Worm (Caenorhabditis elegans) whole organism, mixed stage, embryonic: ENCODE measurements around the gene mks-5.

Source experiments
- M03D4.4 ChIP-seq: sonication (generic microtip); optimal IDR thresholded peaks from 2 replicates; lab custom pipeline; 2017; ENCODE audit warnings: mild to moderate bottlenecking, missing genetic modification characterization, missing compliant biosample characterization
- bed-3 ChIP-seq: fragments of 200-800 bp; sonication (Bioruptor generic); optimal IDR thresholded peaks from 3 replicates; lab custom pipeline; 2018; ENCODE audit warnings: mild to moderate bottlenecking, missing genetic modification characterization, moderate library complexity, missing compliant biosample characterization
- blmp-1 ChIP-seq: fragments of 150-350 bp; optimal IDR thresholded peaks from 2 replicates; lab custom pipeline; 2014; ENCODE audit warnings: missing biosample characterization, missing genetic modification characterization
- ceh-39 ChIP-seq: fragments of 150-350 bp; optimal IDR thresholded peaks from 2 replicates; lab custom pipeline; 2014; ENCODE audit warnings: missing biosample characterization, missing genetic modification characterization
- ceh-43 ChIP-seq: fragments of 200-800 bp; sonication (Bioruptor generic); optimal IDR thresholded peaks from 2 replicates; lab custom pipeline; 2018; ENCODE audit warnings: mild to moderate bottlenecking, missing genetic modification characterization, moderate library complexity, missing compliant biosample characterization
- ceh-83 ChIP-seq: fragments of 200-800 bp; sonication (Bioruptor generic); optimal IDR thresholded peaks from 2 replicates; lab custom pipeline; 2018; ENCODE audit warnings: mild to moderate bottlenecking, missing genetic modification characterization, missing compliant biosample characterization
- ces-1 ChIP-seq: fragments of 150-350 bp; optimal IDR thresholded peaks from 2 replicates; lab custom pipeline; 2014; ENCODE audit warnings: missing biosample characterization, missing genetic modification reagents, missing genetic modification characterization
- cnd-1 ChIP-seq: fragments of 200-800 bp; sonication (Bioruptor generic); optimal IDR thresholded peaks from 2 replicates; lab custom pipeline; 2018; ENCODE audit warnings: mild to moderate bottlenecking, missing genetic modification characterization, missing compliant biosample characterization
- elt-1 ChIP-seq: sonication (generic microtip); optimal IDR thresholded peaks from 2 replicates; lab custom pipeline; 2017; ENCODE audit warnings: missing genetic modification characterization, mild to moderate bottlenecking, missing compliant biosample characterization, antibody characterized with exemption, moderate library complexity, borderline replicate concordance; ENCODE audit not compliant: insufficient read depth
- elt-3 ChIP-seq: fragments of 150-350 bp; optimal IDR thresholded peaks from 2 replicates; lab custom pipeline; 2014; ENCODE audit warnings: missing biosample characterization, missing genetic modification characterization
- flh-1 ChIP-seq: fragments of 200-800 bp; sonication (Bioruptor generic); optimal IDR thresholded peaks from 2 replicates; lab custom pipeline; 2018; ENCODE audit warnings: mild to moderate bottlenecking, missing genetic modification characterization, moderate library complexity, missing compliant biosample characterization
- hlh-1 ChIP-seq: fragments of 150-350 bp; optimal IDR thresholded peaks from 2 replicates; lab custom pipeline; 2014; ENCODE audit warnings: missing biosample characterization, missing genetic modification reagents, missing genetic modification characterization
- lin-32 ChIP-seq: fragments of 200-800 bp; sonication (Bioruptor generic); optimal IDR thresholded peaks from 2 replicates; lab custom pipeline; 2018; ENCODE audit warnings: mild to moderate bottlenecking, missing genetic modification characterization, missing compliant biosample characterization
- lsy-2 ChIP-seq: fragments of 150-350 bp; optimal IDR thresholded peaks from 2 replicates; lab custom pipeline; 2014; ENCODE audit warnings: missing biosample characterization, missing genetic modification characterization
- mab-5 ChIP-seq: fragments of 150-350 bp; optimal IDR thresholded peaks from 2 replicates; lab custom pipeline; 2014; ENCODE audit warnings: missing biosample characterization, missing genetic modification characterization
- mep-1 ChIP-seq: fragments of 150-350 bp; optimal IDR thresholded peaks from 2 replicates; lab custom pipeline; 2017; ENCODE audit warnings: missing biosample characterization, missing genetic modification reagents, missing genetic modification characterization, inconsistent platforms
- mls-2 ChIP-seq: sonication (generic microtip); optimal IDR thresholded peaks from 2 replicates; lab custom pipeline; 2016; ENCODE audit warnings: mild to moderate bottlenecking, missing genetic modification characterization, moderate library complexity, missing compliant biosample characterization
- nhr-12 ChIP-seq: fragments of 150-350 bp; optimal IDR thresholded peaks from 2 replicates; lab custom pipeline; 2014; ENCODE audit warnings: missing biosample characterization, missing genetic modification characterization
- nhr-2 ChIP-seq: fragments of 150-350 bp; optimal IDR thresholded peaks from 2 replicates; lab custom pipeline; 2014; ENCODE audit warnings: missing biosample characterization, missing genetic modification characterization
- nhr-237 ChIP-seq: fragments of 150-350 bp; optimal IDR thresholded peaks from 2 replicates; lab custom pipeline; 2014; ENCODE audit warnings: missing biosample characterization, missing genetic modification characterization
- nhr-28 ChIP-seq: fragments of 150-350 bp; optimal IDR thresholded peaks from 2 replicates; lab custom pipeline; 2014; ENCODE audit warnings: missing biosample characterization, missing genetic modification characterization
- nhr-76 ChIP-seq: sonication (generic microtip); optimal IDR thresholded peaks from 2 replicates; lab custom pipeline; 2017; ENCODE audit warnings: missing biosample characterization, missing genetic modification characterization
- pha-4 ChIP-seq: fragments of 150-350 bp; optimal IDR thresholded peaks from 2 replicates; lab custom pipeline; 2018; ENCODE audit warnings: missing biosample characterization, missing genetic modification reagents, missing genetic modification characterization
- snpc-4 ChIP-seq: fragments of 150-350 bp; optimal IDR thresholded peaks from 2 replicates; lab custom pipeline; 2014; ENCODE audit warnings: missing biosample characterization, missing genetic modification characterization
- sptf-1 ChIP-seq: sonication (generic microtip); optimal IDR thresholded peaks from 2 replicates; lab custom pipeline; 2017; ENCODE audit warnings: mild to moderate bottlenecking, missing genetic modification characterization, moderate library complexity, missing compliant biosample characterization
- unc-120 ChIP-seq: sonication (generic microtip); optimal IDR thresholded peaks from 2 replicates; lab custom pipeline; 2017; ENCODE audit warnings: missing genetic modification characterization, missing compliant biosample characterization; ENCODE audit not compliant: poor library complexity, severe bottlenecking
- unc-39 ChIP-seq: fragments of 150-350 bp; optimal IDR thresholded peaks from 2 replicates; lab custom pipeline; 2014; ENCODE audit warnings: missing biosample characterization, missing genetic modification characterization
- unc-62 ChIP-seq: fragments of 150-350 bp; optimal IDR thresholded peaks from 2 replicates; lab custom pipeline; 2014; ENCODE audit warnings: missing biosample characterization, missing genetic modification reagents, missing genetic modification characterization
- zip-8 ChIP-seq: fragments of 150-350 bp; optimal IDR thresholded peaks from 2 replicates; lab custom pipeline; 2014; ENCODE audit warnings: missing biosample characterization, missing genetic modification characterization
- ztf-11 ChIP-seq: fragments of 150-350 bp; optimal IDR thresholded peaks from 2 replicates; lab custom pipeline; 2014; ENCODE audit warnings: missing biosample characterization, missing genetic modification characterization

Gene mks-5

ce11 chrII:10719931-10720330 is at the start of gene mks-5:
TSS of gene mks-5 (plus strand) at chrII:10720231.
- TF ChIP-seq snpc-4 (tag; lab: Kevin White, UChicago) (no peak), bed-3 (GFP tag; lab: Kevin White, UChicago) (no peak), zip-8 (no peak), lin-32 (GFP tag; lab: Kevin White, UChicago) (no peak), ceh-39 (no peak), sptf-1 (tag; lab: Kevin White, UChicago) (no peak), blmp-1 (tag; lab: Kevin White, UChicago) (no peak), ceh-83 (no peak), nhr-237 (tag; lab: Kevin White, UChicago) (no peak), cnd-1 (tag; lab: Kevin White, UChicago) (no peak), unc-62 (no peak), ztf-11 (tag; lab: Kevin White, UChicago) (no peak), hlh-1 (tag; lab: Kevin White, UChicago) (no peak), unc-39 (tag; lab: Kevin White, UChicago) (no peak), lsy-2 (no peak), ceh-43 (no peak)
- TF ChIP-seq, all 35 proteins: peak for 0

- no peak for TF ChIP-seq M03D4.4 (tag; lab: Kevin White, UChicago)
- no peak for TF ChIP-seq elt-1 (tag; lab: Kevin White, UChicago)
- no peak for TF ChIP-seq snpc-4 (tag; lab: Kevin White, UChicago)
- TF ChIP-seq unc-62 = no peak
- no peak for TF ChIP-seq mep-1 (tag; lab: Kevin White, UChicago)
- no peak for TF ChIP-seq ceh-39
- TF ChIP-seq nhr-12 (tag; lab: Kevin White, UChicago) = no peak
- TF ChIP-seq lsy-2 = no peak
- TF ChIP-seq cnd-1 (tag; lab: Kevin White, UChicago) = no peak
- no peak for TF ChIP-seq nhr-237 (tag; lab: Kevin White, UChicago)
- TF ChIP-seq nhr-76 (tag; lab: Kevin White, UChicago) = no peak
- TF ChIP-seq nhr-28 (tag; lab: Kevin White, UChicago) = no peak
- no peak for TF ChIP-seq mls-2 (tag; lab: Kevin White, UChicago)
- no peak for TF ChIP-seq unc-120 (tag; lab: Kevin White, UChicago)
- no peak for TF ChIP-seq ces-1 (GFP tag; lab: Kevin White, UChicago)
- TF ChIP-seq flh-1 (GFP tag; lab: Kevin White, UChicago) = no peak
- TF ChIP-seq blmp-1 (tag; lab: Kevin White, UChicago) = no peak
These were observed 44.7 kb upstream of the mks-5 start, which contains the start of gene ptb-1 for ce11 chrII:10675302-10675701. TSS of gene ptb-1 (plus strand) at chrII:10675602.

- TF ChIP-seq ces-1 (GFP tag; lab: Kevin White, UChicago) = peak; percentile 1
- TF ChIP-seq elt-3 (tag; lab: Kevin White, UChicago) = no peak
- no peak for TF ChIP-seq hlh-1 (tag; lab: Kevin White, UChicago)
- TF ChIP-seq lsy-2 = no peak
These were observed 39.9 kb upstream of the mks-5 start for ce11 chrII:10680130-10680529.

- peak; percentile 63 for TF ChIP-seq ces-1 (GFP tag; lab: Kevin White, UChicago)
- no peak for TF ChIP-seq nhr-76 (tag; lab: Kevin White, UChicago)
- no peak for TF ChIP-seq mab-5 (tag; lab: Kevin White, UChicago)
- no peak for TF ChIP-seq sptf-1 (tag; lab: Kevin White, UChicago)
- no peak for TF ChIP-seq nhr-237 (tag; lab: Kevin White, UChicago)
These were observed 39.4 kb upstream of the mks-5 start for ce11 chrII:10680614-10681013.

ce11 chrII:10684954-10685353 is 35.1 kb upstream of the mks-5 start:
- TF ChIP-seq elt-1 (tag; lab: Kevin White, UChicago) = no peak
- TF ChIP-seq pha-4 = no peak
- no peak for TF ChIP-seq nhr-28 (tag; lab: Kevin White, UChicago)

- no peak for TF ChIP-seq ceh-43
- TF ChIP-seq flh-1 (GFP tag; lab: Kevin White, UChicago) = no peak
- TF ChIP-seq nhr-2 = no peak
These were observed 26.4 kb upstream of the mks-5 start, which contains the start of gene gbh-1 for ce11 chrII:10693655-10694054. TSS of gene gbh-1 (minus strand) at chrII:10693803.
